Fruit fly (Drosophila melanogaster): Measurements from ENCODE around the gene KrT95D.
A peak's percentile ranks its signal among the peaks of the same experiment; 100 is the strongest.

Gene KrT95D

DNA sequence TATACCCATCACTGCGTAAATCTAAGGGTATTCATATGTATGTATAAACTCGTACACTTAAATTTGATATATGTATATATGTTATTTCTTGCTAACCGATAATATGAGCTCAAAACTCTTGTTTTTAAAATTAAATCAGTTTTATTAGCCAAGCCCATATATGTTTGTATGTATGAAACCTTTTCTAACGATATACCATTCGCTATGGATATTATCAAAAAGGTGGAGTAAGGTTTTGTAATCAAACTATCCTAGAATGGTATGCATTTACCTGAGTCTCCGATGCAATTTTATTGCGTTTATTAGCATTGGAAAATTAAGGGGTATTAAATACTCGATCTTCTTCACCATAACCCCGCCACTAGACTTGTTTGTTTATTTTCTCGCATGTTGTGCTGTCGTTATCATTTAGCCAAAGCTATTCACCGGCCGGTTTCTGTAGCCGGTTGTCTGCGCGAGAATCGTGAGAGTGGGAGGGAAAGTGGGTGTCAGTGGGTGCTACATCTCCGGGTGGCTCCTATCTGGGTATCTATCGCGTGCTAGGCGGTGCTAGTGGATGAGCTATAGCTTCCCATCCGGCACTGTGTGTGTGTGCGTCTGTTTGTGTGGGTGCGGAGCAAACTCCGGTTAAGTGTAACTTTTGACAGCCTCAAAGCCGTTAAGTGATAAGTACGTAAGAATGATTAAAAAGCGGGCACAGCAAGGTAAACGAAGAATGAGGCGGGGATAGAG is 23.7 kb downstream of the KrT95D start (continued):
- TF ChIP-seq ERR (GFP tag; optimal IDR thresholded peaks at IDR 0.05) (no peak), CG13296 (GFP tag; optimal IDR thresholded peaks at IDR 0.05) (no peak), ase (GFP tag; IDR thresholded peaks at IDR 0.05) (no peak), zfh1 (GFP tag; IDR thresholded peaks at IDR 0.05) (no peak), wor (GFP tag; IDR thresholded peaks at IDR 0.05) (no peak), CG7786 (GFP tag; optimal IDR thresholded peaks at IDR 0.05) (no peak), ken (GFP tag; IDR thresholded peaks at IDR 0.05) (no peak), yki (optimal IDR thresholded peaks at IDR 0.05) (no peak), sisA (GFP tag; IDR thresholded peaks at IDR 0.05) (no peak), amos (GFP tag; IDR thresholded peaks at IDR 0.05; ENCODE audit: partially characterized antibody) (no peak), CG14965 (GFP tag; optimal IDR thresholded peaks at IDR 0.05; ENCODE audit: borderline replicate concordance) (no peak), CG10147 (GFP tag; optimal IDR thresholded peaks at IDR 0.05) (no peak), CrebB (tag; optimal IDR thresholded peaks at IDR 0.05) (no peak), CG7745 (tag; optimal IDR thresholded peaks at IDR 0.05) (no peak), Tbp (GFP tag; optimal IDR thresholded peaks at IDR 0.05) (no peak), CG12942 (GFP tag; optimal IDR thresholded peaks at IDR 0.05) (no peak), CG8089 (GFP tag; optimal IDR thresholded peaks at IDR 0.05) (no peak), CG31224 (GFP tag; IDR thresholded peaks at IDR 0.05) (no peak), CG2202 (tag; optimal IDR thresholded peaks at IDR 0.05) (no peak), Spps (tag; optimal IDR thresholded peaks at IDR 0.05) (no peak), unc-4 (GFP tag; IDR thresholded peaks at IDR 0.05; ENCODE audit: partially characterized antibody) (no peak), org-1 (GFP tag; optimal IDR thresholded peaks at IDR 0.05) (peak; percentile 47), Bgb (GFP tag; IDR thresholded peaks at IDR 0.05; ENCODE audit: partially characterized antibody) (no peak), CG9932 (GFP tag; IDR thresholded peaks at IDR 0.05) (no peak), eyg (GFP tag; optimal IDR thresholded peaks at IDR 0.05) (no peak), nom (GFP tag; optimal IDR thresholded peaks at IDR 0.05) (no peak), ato (GFP tag; IDR thresholded peaks at IDR 0.05; ENCODE audit: partially characterized antibody) (no peak), cas (GFP tag; IDR thresholded peaks at IDR 0.05) (no peak), so (GFP tag; IDR thresholded peaks at IDR 0.05) (0 out of 3 replicates have a peak, but pooled peaks have one; percentile 42), sob (GFP tag; IDR thresholded peaks at IDR 0.05) (peak; percentile 20; the same call in 1 of the 2 replicates), Blimp-1 (GFP tag; optimal IDR thresholded peaks at IDR 0.05) (peak; percentile 1), CG2678 (tag; optimal IDR thresholded peaks at IDR 0.05) (peak; percentile 76), D (optimal IDR thresholded peaks at IDR 0.05) (no peak), D (GFP tag; optimal IDR thresholded peaks at IDR 0.05) (no peak), z (GFP tag; IDR thresholded peaks at IDR 0.05) (no peak), CG6813 (GFP tag; optimal IDR thresholded peaks at IDR 0.05) (no peak), Jarid2 (GFP tag; optimal IDR thresholded peaks at IDR 0.05) (no peak), chm (GFP tag; IDR thresholded peaks at IDR 0.05) (no peak), CG9727 (GFP tag; optimal IDR thresholded peaks at IDR 0.05) (no peak), Atf-2 (GFP tag; optimal IDR thresholded peaks at IDR 0.05) (no peak), klu (GFP tag; IDR thresholded peaks at IDR 0.05) (no peak), CG8924 (tag; optimal IDR thresholded peaks at IDR 0.05) (peak; percentile 33), CG34422 (GFP tag; IDR thresholded peaks at IDR 0.05) (peak; percentile 40; the same call in 1 of the 3 replicates), Hr78 (GFP tag; optimal IDR thresholded peaks at IDR 0.05) (no peak), nau (GFP tag; optimal IDR thresholded peaks at IDR 0.05) (no peak), sim (GFP tag; IDR thresholded peaks at IDR 0.05) (no peak), CG11504 (tag; optimal IDR thresholded peaks at IDR 0.05) (peak; percentile 52), H15 (GFP tag; IDR thresholded peaks at IDR 0.05) (no peak), CG12299 (tag; optimal IDR thresholded peaks at IDR 0.05) (no peak), sd (tag; optimal IDR thresholded peaks at IDR 0.05) (no peak)

Data from whole organism, embryonic.